Worm (Caenorhabditis elegans) whole organism, late embryonic: ENCODE data around the gene del-9.

ENCODE experiments used
- C08G9.2 ChIP-seq: sonication (generic microtip); optimal IDR thresholded peaks from 2 replicates; lab custom pipeline; 2016; ENCODE audit warnings: mild to moderate bottlenecking, missing genetic modification characterization, moderate library complexity, missing compliant biosample characterization
- F13H6.1 ChIP-seq: sonication (generic microtip); optimal IDR thresholded peaks from 2 replicates; lab custom pipeline; 2016; ENCODE audit warnings: missing genetic modification characterization, missing compliant biosample characterization
- K02D7.2 ChIP-seq: sonication (generic microtip); optimal IDR thresholded peaks from 2 replicates; lab custom pipeline; 2017; ENCODE audit warnings: mild to moderate bottlenecking, missing genetic modification characterization, missing compliant biosample characterization
- Y22D7AL.16 ChIP-seq: sonication (generic microtip); optimal IDR thresholded peaks from 2 replicates; lab custom pipeline; 2016; ENCODE audit warnings: missing genetic modification characterization, missing compliant biosample characterization
- ahr-1 ChIP-seq: sonication (generic microtip); optimal IDR thresholded peaks from 2 replicates; lab custom pipeline; 2016; ENCODE audit warnings: missing genetic modification characterization, missing compliant biosample characterization
- ama-1 ChIP-seq: fragments of 150-350 bp; optimal IDR thresholded peaks from 2 replicates; lab custom pipeline; 2014
- ceh-14 ChIP-seq: sonication (generic microtip); optimal IDR thresholded peaks from 2 replicates; lab custom pipeline; 2016; ENCODE audit warnings: missing genotype, missing genetic modification characterization, missing compliant biosample characterization
- ceh-18 ChIP-seq: sonication (generic microtip); optimal IDR thresholded peaks from 2 replicates; lab custom pipeline; 2016; ENCODE audit warnings: missing genetic modification characterization, missing compliant biosample characterization
- ceh-2 ChIP-seq: sonication (generic microtip); optimal IDR thresholded peaks from 2 replicates; lab custom pipeline; 2016; ENCODE audit warnings: missing genotype, missing genetic modification characterization, missing compliant biosample characterization
- ceh-31 ChIP-seq: sonication (generic microtip); optimal IDR thresholded peaks from 2 replicates; lab custom pipeline; 2016; ENCODE audit warnings: missing genetic modification characterization, missing compliant biosample characterization
- ceh-34 ChIP-seq: sonication (generic microtip); optimal IDR thresholded peaks from 2 replicates; lab custom pipeline; 2016; ENCODE audit warnings: mild to moderate bottlenecking, missing genetic modification characterization, missing compliant biosample characterization
- ceh-45 ChIP-seq: fragments of 200-800 bp; sonication (Bioruptor generic); IDR thresholded peaks from 2 replicates; pipeline ENCODE4 v1.3.6; 2022; ENCODE audit warnings: missing genetic modification reagents, missing genetic modification characterization, missing compliant biosample characterization
- dmd-4 ChIP-seq: sonication (generic microtip); optimal IDR thresholded peaks from 2 replicates; lab custom pipeline; 2016; ENCODE audit warnings: borderline replicate concordance, missing genetic modification characterization, missing compliant biosample characterization
- dve-1 ChIP-seq: sonication (generic microtip); optimal IDR thresholded peaks from 2 replicates; lab custom pipeline; 2017; ENCODE audit warnings: antibody characterized with exemption, mild to moderate bottlenecking, missing genetic modification characterization, missing compliant biosample characterization
- elt-2 ChIP-seq: sonication (generic microtip); optimal IDR thresholded peaks from 2 replicates; lab custom pipeline; 2016; ENCODE audit warnings: missing genetic modification reagents, missing genetic modification characterization, missing compliant biosample characterization
- elt-4 ChIP-seq: sonication (generic microtip); optimal IDR thresholded peaks from 2 replicates; lab custom pipeline; 2016; ENCODE audit warnings: missing genetic modification characterization, missing compliant biosample characterization
- ets-4 ChIP-seq: sonication (generic microtip); optimal IDR thresholded peaks from 2 replicates; lab custom pipeline; 2016; ENCODE audit warnings: missing genetic modification characterization, missing compliant biosample characterization
- fax-1 ChIP-seq: sonication (generic microtip); optimal IDR thresholded peaks from 2 replicates; lab custom pipeline; 2016; ENCODE audit warnings: missing genotype, missing genetic modification characterization, missing compliant biosample characterization
- gmeb-2 ChIP-seq: sonication (generic microtip); optimal IDR thresholded peaks from 2 replicates; lab custom pipeline; 2016; ENCODE audit warnings: missing genetic modification characterization, inconsistent platforms, missing compliant biosample characterization
- hlh-13 ChIP-seq: fragments of 200-800 bp; sonication (Bioruptor generic); optimal IDR thresholded peaks from 2 replicates; lab custom pipeline; 2018; ENCODE audit warnings: mild to moderate bottlenecking, missing genetic modification characterization, missing compliant biosample characterization
- hlh-30 ChIP-seq: sonication (generic microtip); optimal IDR thresholded peaks from 2 replicates; lab custom pipeline; 2017; ENCODE audit warnings: antibody characterized with exemption, missing genetic modification characterization, missing compliant biosample characterization; ENCODE audit not compliant: insufficient read depth
- hlh-6 ChIP-seq: sonication (generic microtip); optimal IDR thresholded peaks from 2 replicates; lab custom pipeline; 2016; ENCODE audit warnings: missing genotype, missing genetic modification characterization, missing compliant biosample characterization
- mec-3 ChIP-seq: sonication (generic microtip); optimal IDR thresholded peaks from 2 replicates; lab custom pipeline; 2016; ENCODE audit warnings: borderline replicate concordance, missing genetic modification characterization, missing compliant biosample characterization
- nfya-1 ChIP-seq: sonication (generic microtip); optimal IDR thresholded peaks from 2 replicates; lab custom pipeline; 2017; ENCODE audit warnings: missing genetic modification characterization, mild to moderate bottlenecking, missing compliant biosample characterization, antibody characterized with exemption, moderate library complexity
- nhr-11 ChIP-seq: fragments of 150-350 bp; optimal IDR thresholded peaks from 2 replicates; lab custom pipeline; 2014; ENCODE audit warnings: missing biosample characterization, missing genetic modification characterization
- nhr-232 ChIP-seq: sonication (generic microtip); optimal IDR thresholded peaks from 2 replicates; lab custom pipeline; 2016; ENCODE audit warnings: missing genetic modification characterization, missing compliant biosample characterization
- npax-4 ChIP-seq: sonication (generic microtip); optimal IDR thresholded peaks from 2 replicates; lab custom pipeline; 2016; ENCODE audit warnings: missing genetic modification characterization, missing compliant biosample characterization
- pax-1 ChIP-seq: fragments of 150-350 bp; optimal IDR thresholded peaks from 2 replicates; lab custom pipeline; 2014; ENCODE audit warnings: missing biosample characterization, missing genetic modification characterization
- pha-2 ChIP-seq: sonication (generic microtip); optimal IDR thresholded peaks from 2 replicates; lab custom pipeline; 2017; ENCODE audit warnings: mild to moderate bottlenecking, missing genetic modification characterization, missing compliant biosample characterization
- pha-4 ChIP-seq: fragments of 150-350 bp; optimal IDR thresholded peaks from 2 replicates; lab custom pipeline; 2018; ENCODE audit warnings: missing biosample characterization, missing genetic modification reagents, missing genetic modification characterization
- pqm-1 ChIP-seq: sonication (generic microtip); optimal IDR thresholded peaks from 2 replicates; lab custom pipeline; 2016; ENCODE audit warnings: missing genetic modification characterization, missing compliant biosample characterization
- pros-1 ChIP-seq: fragments of 150-350 bp; optimal IDR thresholded peaks from 2 replicates; lab custom pipeline; 2014; ENCODE audit warnings: missing biosample characterization, missing genetic modification reagents, missing genetic modification characterization
- sdc-2 ChIP-seq: sonication (generic microtip); optimal IDR thresholded peaks from 2 replicates; lab custom pipeline; 2016; ENCODE audit warnings: missing genotype, missing genetic modification characterization, missing compliant biosample characterization
- tbx-2 ChIP-seq: sonication (generic microtip); optimal IDR thresholded peaks from 2 replicates; lab custom pipeline; 2016; ENCODE audit warnings: missing genetic modification characterization, missing compliant biosample characterization
- ttx-3 ChIP-seq: sonication (generic microtip); optimal IDR thresholded peaks from 2 replicates; lab custom pipeline; 2016; ENCODE audit warnings: missing genetic modification reagents, missing genetic modification characterization, missing compliant biosample characterization
- unc-42 ChIP-seq: sonication (generic microtip); optimal IDR thresholded peaks from 2 replicates; lab custom pipeline; 2016; ENCODE audit warnings: missing genotype, missing genetic modification characterization, missing compliant biosample characterization
- unc-55 ChIP-seq: sonication (generic microtip); optimal IDR thresholded peaks from 2 replicates; lab custom pipeline; 2017; ENCODE audit warnings: missing biosample characterization, missing genetic modification reagents, missing genetic modification characterization
- ztf-16 ChIP-seq: sonication (generic microtip); optimal IDR thresholded peaks from 2 replicates; lab custom pipeline; 2017; ENCODE audit warnings: missing genetic modification characterization, missing compliant biosample characterization

The del-9 gene

ce11 chrX:3605727-3606126, 11.4 kb downstream of the del-9 start, which contains the start of gene C18B2.4:
Gene C18B2.4, minus strand, starts transcription at chrX:3605741.
- TF ChIP-seq hlh-30 (tag; lab: Kevin White, UChicago) (peak; percentile 89), tbx-2 (tag; lab: Kevin White, UChicago) (peak; percentile 64), elt-2 (peak; percentile 34), unc-55 (GFP tag; lab: Kevin White, UChicago) (peak; percentile 96), ceh-34 (tag; lab: Kevin White, UChicago) (peak; percentile 42), pax-1 (tag; lab: Kevin White, UChicago) (no peak), ceh-31 (peak; percentile 74), C08G9.2 (peak; percentile 25), ceh-2 (peak; percentile 32), ceh-14 (tag; lab: Kevin White, UChicago) (peak; percentile 51), F13H6.1 (tag; lab: Kevin White, UChicago) (no peak), sdc-2 (tag; lab: Kevin White, UChicago) (peak; percentile 54), nhr-11 (no peak), nhr-232 (tag; lab: Kevin White, UChicago) (no peak), nfya-1 (tag; lab: Kevin White, UChicago) (peak; percentile 72), dve-1 (tag; lab: Kevin White, UChicago) (peak; percentile 18), unc-42 (tag; lab: Kevin White, UChicago) (peak; percentile 75)

- TF ChIP-seq pros-1 (tag; lab: Kevin White, UChicago) (no peak), ceh-18 (no peak), pqm-1 (no peak), pax-1 (tag; lab: Kevin White, UChicago) (no peak), Y22D7AL.16 (no peak), ztf-16 (no peak), dmd-4 (tag; lab: Kevin White, UChicago) (no peak), ttx-3 (tag; lab: Kevin White, UChicago) (no peak), elt-4 (tag; lab: Kevin White, UChicago) (no peak), hlh-6 (tag; lab: Kevin White, UChicago) (no peak), npax-4 (no peak)
- TF ChIP-seq, all 69 proteins: peak for 0
Measured at ce11 chrX:3602622-3603021, 14.5 kb downstream of the del-9 start.

- TF ChIP-seq ceh-18 (peak; percentile 25), hlh-6 (tag; lab: Kevin White, UChicago) (no peak), mec-3 (tag; lab: Kevin White, UChicago) (no peak)
Measured at ce11 chrX:3601531-3601930, 15.6 kb downstream of the del-9 start, which contains the start of gene C18B2.3. Gene C18B2.3, plus strand, starts transcription at chrX:3601831.

ce11 chrX:3600390-3600789, 16.7 kb downstream of the del-9 start, which contains the start of gene cgr-1:
Gene cgr-1, minus strand, starts transcription at chrX:3600457.
- TF ChIP-seq Y22D7AL.16 (no peak), gmeb-2 (tag; lab: Kevin White, UChicago) (no peak), hlh-6 (tag; lab: Kevin White, UChicago) (no peak), ceh-45 (GFP tag; lab: Robert Waterston, UW) (no peak), ceh-34 (tag; lab: Kevin White, UChicago) (no peak), ama-1 (lab: Kevin White, UChicago) (no peak), npax-4 (no peak), hlh-13 (GFP tag; lab: Kevin White, UChicago) (no peak), fax-1 (tag; lab: Kevin White, UChicago) (no peak), pqm-1 (no peak)

ce11 chrX:3599860-3600259, 17.3 kb downstream of the del-9 start:
- peak; percentile 42 for TF ChIP-seq unc-55 (GFP tag; lab: Kevin White, UChicago)
- TF ChIP-seq sdc-2 (tag; lab: Kevin White, UChicago), result no peak
- TF ChIP-seq, all 69 proteins: peak for 1

ce11 chrX:3596967-3597366, 20.2 kb downstream of the del-9 start:
- TF ChIP-seq K02D7.2 (tag; lab: Kevin White, UChicago) (no peak), gmeb-2 (tag; lab: Kevin White, UChicago) (no peak), ets-4 (tag; lab: Kevin White, UChicago) (no peak), F13H6.1 (tag; lab: Kevin White, UChicago) (no peak), pha-4 (no peak), ahr-1 (no peak), pax-1 (tag; lab: Kevin White, UChicago) (no peak), pha-2 (tag; lab: Kevin White, UChicago) (no peak), elt-2 (no peak), mec-3 (tag; lab: Kevin White, UChicago) (no peak), hlh-30 (tag; lab: Kevin White, UChicago) (no peak), dve-1 (tag; lab: Kevin White, UChicago) (no peak)
- TF ChIP-seq, all 69 proteins: peak for 0
